Worm (Caenorhabditis elegans) whole organism, L4 larva: ENCODE results near the gene math-6.

Experiments
- D1046.2 ChIP-seq: fragments of 200-800 bp; sonication (Bioruptor generic); IDR thresholded peaks from 2 replicates; pipeline ENCODE4 v1.3.6; 2022; ENCODE audit warnings: missing genetic modification characterization, missing compliant biosample characterization
- F10B5.3 ChIP-seq: sonication (generic microtip); optimal IDR thresholded peaks from 2 replicates; lab custom pipeline; 2016; ENCODE audit warnings: mild to moderate bottlenecking, missing genetic modification characterization, missing compliant biosample characterization
- T20F7.1 ChIP-seq: fragments of 200-800 bp; sonication (Bioruptor generic); optimal IDR thresholded peaks from 2 replicates; lab custom pipeline; 2018; ENCODE audit warnings: mild to moderate bottlenecking, missing genetic modification characterization, missing compliant biosample characterization
- T26A8.4 ChIP-seq: fragments of 200-800 bp; sonication (Bioruptor generic); IDR thresholded peaks from 2 replicates; pipeline ENCODE4 v1.3.6; 2022; ENCODE audit warnings: missing genetic modification characterization, missing compliant biosample characterization
- Y5F2A.4 ChIP-seq: fragments of 200-800 bp; sonication (Bioruptor generic); optimal IDR thresholded peaks from 2 replicates; lab custom pipeline; 2018; ENCODE audit warnings: mild to moderate bottlenecking, missing genetic modification characterization, missing compliant biosample characterization
- Y75B8A.6 ChIP-seq: fragments of 200-800 bp; sonication (Bioruptor generic); IDR thresholded peaks from 2 replicates; pipeline ENCODE4 v1.3.6; 2022; ENCODE audit warnings: missing genetic modification reagents, missing genetic modification characterization, missing compliant biosample characterization
- aha-1 ChIP-seq: fragments of 150-350 bp; peaks from one replicate; lab custom pipeline; 2014; ENCODE audit warnings: missing biosample characterization, missing genetic modification characterization
- arid-1 ChIP-seq: fragments of 200-800 bp; sonication (Bioruptor generic); conservative IDR thresholded peaks from 2 replicates; pipeline ENCODE4 v1.3.6; 2022; ENCODE audit warnings: missing genetic modification reagents, missing genetic modification characterization, missing compliant biosample characterization
- ceh-20 ChIP-seq: fragments of 200-800 bp; sonication (Bioruptor generic); IDR thresholded peaks from 2 replicates; pipeline ENCODE4 v1.3.6; 2022; ENCODE audit warnings: missing genetic modification reagents, missing genetic modification characterization, missing compliant biosample characterization
- ceh-28 ChIP-seq: fragments of 150-350 bp; optimal IDR thresholded peaks from 2 replicates; lab custom pipeline; 2014; ENCODE audit warnings: missing biosample characterization, missing genetic modification reagents, missing genetic modification characterization
- ceh-62 ChIP-seq: sonication (generic microtip); optimal IDR thresholded peaks from 2 replicates; lab custom pipeline; 2017; ENCODE audit warnings: missing biosample characterization, missing genetic modification characterization
- cey-2 ChIP-seq: sonication (generic microtip); optimal IDR thresholded peaks from 3 replicates; lab custom pipeline; 2017; ENCODE audit warnings: missing genetic modification characterization, mild to moderate bottlenecking, missing compliant biosample characterization, antibody characterized with exemption, borderline replicate concordance; ENCODE audit not compliant: insufficient read depth
- ctbp-1 ChIP-seq: fragments of 200-800 bp; sonication (Bioruptor generic); IDR thresholded peaks from 2 replicates; pipeline ENCODE4 v1.3.6; 2022; ENCODE audit warnings: missing genetic modification reagents, missing genetic modification characterization, missing compliant biosample characterization
- daf-8 ChIP-seq: fragments of 200-800 bp; sonication (Bioruptor generic); IDR thresholded peaks from 2 replicates; pipeline ENCODE4 v1.3.6; 2022; ENCODE audit warnings: missing genetic modification characterization, missing compliant biosample characterization
- dve-1 ChIP-seq: sonication (generic microtip); optimal IDR thresholded peaks from 2 replicates; lab custom pipeline; 2017; ENCODE audit warnings: antibody characterized with exemption, mild to moderate bottlenecking, missing genetic modification characterization, missing compliant biosample characterization; ENCODE audit not compliant: insufficient read depth
- egl-43 ChIP-seq: fragments of 200-800 bp; sonication (Bioruptor generic); IDR thresholded peaks from 2 replicates; pipeline ENCODE4 v1.3.6; 2022; ENCODE audit warnings: missing genetic modification reagents, missing genetic modification characterization, missing compliant biosample characterization
- fos-1 ChIP-seq: fragments of 150-350 bp; optimal IDR thresholded peaks from 2 replicates; lab custom pipeline; 2014; ENCODE audit warnings: missing biosample characterization, missing genetic modification characterization
- hlh-11 ChIP-seq: fragments of 200-800 bp; sonication (Bioruptor generic); optimal IDR thresholded peaks from 2 replicates; lab custom pipeline; 2018; ENCODE audit warnings: mild to moderate bottlenecking, missing genetic modification characterization, missing compliant biosample characterization
- jun-1 ChIP-seq: fragments of 150-350 bp; optimal IDR thresholded peaks from 2 replicates; lab custom pipeline; 2014; ENCODE audit warnings: missing biosample characterization, missing genetic modification reagents, missing genetic modification characterization
- lim-7 ChIP-seq: fragments of 200-800 bp; sonication (Bioruptor generic); IDR thresholded peaks from 2 replicates; pipeline ENCODE4 v1.3.6; 2022; ENCODE audit warnings: missing genetic modification characterization, missing compliant biosample characterization
- lin-1 ChIP-seq: fragments of 200-800 bp; sonication (Bioruptor generic); IDR thresholded peaks from 2 replicates; pipeline ENCODE4 v1.3.6; 2022; ENCODE audit warnings: missing genetic modification reagents, missing genetic modification characterization, missing compliant biosample characterization
- lin-29 ChIP-seq: fragments of 200-800 bp; sonication (Bioruptor generic); IDR thresholded peaks from 2 replicates; pipeline ENCODE4 v1.3.6; 2022; ENCODE audit warnings: missing genetic modification reagents, missing genetic modification characterization, missing compliant biosample characterization
- lin-38 ChIP-seq: fragments of 200-800 bp; sonication (Bioruptor generic); IDR thresholded peaks from 2 replicates; pipeline ENCODE4 v1.3.6; 2022; ENCODE audit warnings: missing genetic modification reagents, missing genetic modification characterization, missing compliant biosample characterization
- lin-39 ChIP-seq: fragments of 150-350 bp; optimal IDR thresholded peaks from 2 replicates; lab custom pipeline; 2014; ENCODE audit warnings: missing biosample characterization, missing genetic modification reagents, missing genetic modification characterization
- lir-3 ChIP-seq: sonication (generic microtip); optimal IDR thresholded peaks from 2 replicates; lab custom pipeline; 2016; ENCODE audit warnings: mild to moderate bottlenecking, missing genetic modification characterization, missing compliant biosample characterization
- mep-1 ChIP-seq: fragments of 150-350 bp; sonication (generic microtip); optimal IDR thresholded peaks from 3 replicates; lab custom pipeline; 2014; ENCODE audit warnings: missing biosample characterization, missing genetic modification characterization
- mxl-3 ChIP-seq: fragments of 200-800 bp; sonication (Bioruptor generic); optimal IDR thresholded peaks from 2 replicates; lab custom pipeline; 2018; ENCODE audit warnings: mild to moderate bottlenecking, missing genetic modification characterization, missing compliant biosample characterization
- nhr-10 ChIP-seq: fragments of 150-350 bp; optimal IDR thresholded peaks from 2 replicates; lab custom pipeline; 2014; ENCODE audit warnings: missing biosample characterization, missing genetic modification characterization
- php-3 ChIP-seq: fragments of 200-800 bp; sonication (Bioruptor generic); IDR thresholded peaks from 2 replicates; pipeline ENCODE4 v1.3.6; 2022; ENCODE audit warnings: missing genetic modification reagents, missing genetic modification characterization, missing compliant biosample characterization
- sdz-12 ChIP-seq: fragments of 200-800 bp; sonication (Bioruptor generic); optimal IDR thresholded peaks from 2 replicates; lab custom pipeline; 2018; ENCODE audit warnings: mild to moderate bottlenecking, missing genetic modification characterization, missing compliant biosample characterization
- snpc-1.2 ChIP-seq: fragments of 200-800 bp; sonication (Bioruptor generic); IDR thresholded peaks from 2 replicates; pipeline ENCODE4 v1.3.6; 2022; ENCODE audit warnings: missing genetic modification reagents, missing genetic modification characterization, missing compliant biosample characterization
- spr-3 ChIP-seq: fragments of 200-800 bp; sonication (Bioruptor generic); optimal IDR thresholded peaks from 2 replicates; lab custom pipeline; 2018; ENCODE audit warnings: mild to moderate bottlenecking, missing genetic modification characterization, missing compliant biosample characterization
- tra-1 ChIP-seq: fragments of 200-800 bp; sonication (Bioruptor generic); IDR thresholded peaks from 2 replicates; pipeline ENCODE4 v1.3.6; 2022; ENCODE audit warnings: missing genetic modification reagents, missing genetic modification characterization, missing compliant biosample characterization
- unc-130 ChIP-seq: sonication (generic microtip); optimal IDR thresholded peaks from 2 replicates; lab custom pipeline; 2016; ENCODE audit warnings: missing genetic modification reagents, missing genetic modification characterization, missing compliant biosample characterization
- unc-39 ChIP-seq: sonication (generic microtip); optimal IDR thresholded peaks from 2 replicates; lab custom pipeline; 2017; ENCODE audit warnings: missing biosample characterization, missing genetic modification characterization
- vab-7 ChIP-seq: fragments of 200-800 bp; sonication (Bioruptor generic); IDR thresholded peaks from 2 replicates; pipeline ENCODE4 v1.3.6; 2022; ENCODE audit warnings: missing genetic modification reagents, missing genetic modification characterization, missing compliant biosample characterization
- zfp-3 ChIP-seq: fragments of 200-800 bp; sonication (Bioruptor generic); conservative IDR thresholded peaks from 2 replicates; pipeline ENCODE4 v1.3.6; 2022; ENCODE audit warnings: missing genetic modification reagents, missing genetic modification characterization, missing compliant biosample characterization
- zip-2 ChIP-seq: fragments of 150-350 bp; optimal IDR thresholded peaks from 2 replicates; lab custom pipeline; 2014; ENCODE audit warnings: missing biosample characterization, missing genetic modification characterization
- ztf-11 ChIP-seq: fragments of 150-350 bp; optimal IDR thresholded peaks from 2 replicates; lab custom pipeline; 2014; ENCODE audit warnings: missing biosample characterization, missing genetic modification characterization

The math-6 gene

DNA sequence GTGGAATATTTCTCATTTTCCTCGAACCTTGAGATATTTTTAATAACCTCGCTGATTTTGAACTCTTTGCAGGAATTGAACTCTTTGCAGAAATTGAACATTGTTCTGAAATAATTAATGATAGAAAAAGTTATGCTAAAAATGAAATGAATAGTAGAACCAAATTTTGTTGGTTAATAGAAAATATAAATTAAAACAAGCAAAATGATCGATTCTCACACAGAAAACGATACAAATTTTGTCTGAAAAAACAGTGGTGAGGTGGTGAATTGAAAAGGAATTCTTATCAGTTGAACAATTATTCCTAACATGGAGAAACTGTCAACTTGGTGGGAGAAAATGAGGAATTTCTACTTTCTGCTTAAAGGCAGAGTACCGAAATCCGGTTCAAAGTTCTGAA lies at the start of gene math-6:
TSS of gene math-6 (minus strand) at position 101 of the 400 bp plus-strand sequence.
- TF ChIP-seq egl-43 (GFP tag; lab: Robert Waterston, UW) (no peak), zip-2 (tag; lab: Kevin White, UChicago) (no peak), ceh-28 (tag; lab: Kevin White, UChicago) (no peak), lin-29 (GFP tag; lab: Robert Waterston, UW) (no peak), daf-8 (GFP tag; lab: Robert Waterston, UW) (no peak), spr-3 (GFP tag; lab: Kevin White, UChicago) (no peak), vab-7 (GFP tag; lab: Robert Waterston, UW) (no peak), tra-1 (GFP tag; lab: Robert Waterston, UW) (no peak), mep-1 (tag; lab: Kevin White, UChicago) (no peak), ctbp-1 (GFP tag; lab: Robert Waterston, UW) (no peak), snpc-1.2 (GFP tag; lab: Robert Waterston, UW) (no peak), sdz-12 (GFP tag; lab: Kevin White, UChicago) (no peak), lir-3 (tag; lab: Kevin White, UChicago) (no peak)

ce11 chrII:1928578-1928977 lies 44.0 kb upstream of the math-6 start:
- no peak for TF ChIP-seq tra-1 (GFP tag; lab: Robert Waterston, UW)
- peak; percentile 30; the same call in 1 of the 2 replicates for TF ChIP-seq lin-38 (GFP tag; lab: Robert Waterston, UW)
- no peak for TF ChIP-seq F10B5.3 (tag; lab: Kevin White, UChicago)
- TF ChIP-seq T20F7.1 = no peak
- no peak for TF ChIP-seq jun-1 (tag; lab: Kevin White, UChicago)
- TF ChIP-seq unc-39 = no peak
- TF ChIP-seq ceh-62 (tag; lab: Kevin White, UChicago) = no peak
- TF ChIP-seq aha-1 = peak; percentile 25

DNA sequence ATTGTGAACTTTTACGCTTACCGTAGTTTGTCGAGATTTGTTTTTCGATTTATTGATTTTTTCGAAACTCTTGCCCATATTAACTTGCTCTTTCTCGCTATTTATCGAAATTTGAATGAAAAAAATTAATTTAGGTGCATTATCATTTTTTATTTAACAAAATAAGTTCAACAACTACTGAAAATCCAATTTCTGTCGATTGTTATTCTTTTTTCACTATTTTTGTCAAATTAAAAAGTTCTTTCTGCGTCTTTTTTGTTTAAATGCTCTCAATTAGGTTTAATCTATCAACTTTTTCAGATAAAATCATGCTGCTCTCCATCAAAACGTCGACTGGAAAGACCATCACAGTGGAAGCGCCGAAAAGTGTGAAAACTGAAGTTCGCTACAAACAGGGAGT lies 41.6 kb upstream of the math-6 start, which contains the start of gene F52C6.2:
TSS of gene F52C6.2 (plus strand) at position 301 of the 400 bp plus-strand sequence.
- TF ChIP-seq lin-39 (tag; lab: Kevin White, UChicago) = no peak
- TF ChIP-seq unc-130 (GFP tag; lab: Kevin White, UChicago) = no peak
- no peak for TF ChIP-seq mxl-3 (GFP tag; lab: Kevin White, UChicago)
- no peak for TF ChIP-seq lin-1 (GFP tag; lab: Robert Waterston, UW)
- no peak for TF ChIP-seq dve-1 (tag; lab: Kevin White, UChicago)
- no peak for TF ChIP-seq Y5F2A.4 (GFP tag; lab: Kevin White, UChicago)
- TF ChIP-seq Y75B8A.6 = no peak
- no peak for TF ChIP-seq D1046.2 (GFP tag; lab: Robert Waterston, UW)
- TF ChIP-seq arid-1 (GFP tag; lab: Robert Waterston, UW) = no peak
- TF ChIP-seq, all 104 proteins: peak for 0

DNA sequence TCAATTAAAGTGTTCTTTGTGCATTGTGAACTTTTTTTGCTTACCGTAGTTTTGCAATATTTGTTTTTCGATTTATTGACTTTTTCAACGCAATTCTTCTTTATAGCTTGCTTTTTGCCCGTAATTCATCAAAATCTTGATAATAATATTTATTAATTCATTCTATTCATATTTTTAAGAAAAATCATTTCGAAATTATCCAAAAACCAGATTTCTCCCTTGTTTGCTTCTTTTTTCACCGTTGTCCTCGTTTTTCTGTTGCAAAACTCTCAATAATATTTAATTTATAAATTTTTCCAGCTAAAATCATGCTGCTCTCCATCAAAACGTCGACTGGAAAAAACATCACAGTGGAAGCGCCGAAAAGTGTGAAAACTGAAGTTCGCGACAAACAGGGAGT lies 39.9 kb upstream of the math-6 start, which contains the start of gene F52C6.3:
TSS of gene F52C6.3 (plus strand) at position 301 of the 400 bp plus-strand sequence.
- TF ChIP-seq ceh-20 (GFP tag; lab: Robert Waterston, UW) = no peak
- no peak for TF ChIP-seq hlh-11 (tag; lab: Kevin White, UChicago)
- TF ChIP-seq lin-38 (GFP tag; lab: Robert Waterston, UW) = no peak
- TF ChIP-seq nhr-10 (tag; lab: Kevin White, UChicago) = no peak
- TF ChIP-seq lir-3 (tag; lab: Kevin White, UChicago) = no peak
- no peak for TF ChIP-seq cey-2 (tag; lab: Kevin White, UChicago)
- no peak for TF ChIP-seq ztf-11 (tag; lab: Kevin White, UChicago)
- no peak for TF ChIP-seq zfp-3 (GFP tag; lab: Robert Waterston, UW)
- TF ChIP-seq php-3 (GFP tag; lab: Robert Waterston, UW) = no peak
- no peak for TF ChIP-seq T26A8.4 (GFP tag; lab: Robert Waterston, UW)
- no peak for TF ChIP-seq lim-7 (GFP tag; lab: Robert Waterston, UW)
- TF ChIP-seq fos-1 (tag; lab: Kevin White, UChicago) = no peak
